Fruit fly (Drosophila melanogaster) whole organism, embryonic: ENCODE data around the gene rols.

Experiments used
- Awh ChIP-seq: fragments of 200-800 bp; sonication (Bioruptor generic); IDR thresholded peaks from 2 replicates; pipeline ENCODE4, ENCODE4 v1.3.6; 2022; ENCODE audit warnings: missing biosample characterization, missing genetic modification characterization
- CG12071 ChIP-seq: fragments of 200-800 bp; sonication (Bioruptor generic); optimal IDR thresholded peaks from 3 replicates; lab custom pipeline; 2018; ENCODE audit warnings: missing biosample characterization, mild to moderate bottlenecking, missing genetic modification characterization
- CG13424 ChIP-seq: fragments of 200-800 bp; sonication (Bioruptor generic); optimal IDR thresholded peaks from 2 replicates; lab custom pipeline; 2019; ENCODE audit warnings: missing biosample characterization, mild to moderate bottlenecking, missing genetic modification characterization, moderate library complexity
- CG3995 ChIP-seq: fragments of 200-800 bp; sonication (Bioruptor generic); optimal IDR thresholded peaks from 3 replicates; lab custom pipeline; 2016; ENCODE audit warnings: missing biosample characterization, missing genetic modification characterization
- CG4282 ChIP-seq: fragments of 200-800 bp; sonication (Bioruptor generic); optimal IDR thresholded peaks from 2 replicates; lab custom pipeline; 2016; ENCODE audit warnings: missing biosample characterization, missing genetic modification characterization
- CG6272 ChIP-seq: fragments of 200-800 bp; sonication (Bioruptor generic); IDR thresholded peaks from 2 replicates; pipeline ENCODE4 v1.3.6; 2022; ENCODE audit warnings: missing biosample characterization, missing genetic modification characterization
- MESR4 ChIP-seq: fragments of 200-800 bp; sonication (Bioruptor generic); optimal IDR thresholded peaks from 2 replicates; lab custom pipeline; 2018; ENCODE audit warnings: missing biosample characterization, mild to moderate bottlenecking, missing genetic modification characterization, moderate library complexity
- NfI ChIP-seq: fragments of 200-800 bp; sonication (Bioruptor generic); optimal IDR thresholded peaks from 3 replicates; lab custom pipeline; 2018; ENCODE audit warnings: missing biosample characterization, mild to moderate bottlenecking, missing genetic modification characterization, moderate library complexity
- Stat92E ChIP-seq, 3 experiments: fragments of >200 bp in 2 of 3; fragments of 200-800 bp in 1 of 3; sonication (Bioruptor generic) in 1 of 3; optimal IDR thresholded peaks; 2 replicates each; lab custom pipeline; 2017 to 2019; ENCODE audit warnings: missing biosample characterization in 3 of 3, missing genetic modification characterization in 3 of 3, mild to moderate bottlenecking in 1 of 3, moderate library complexity in 1 of 3
- bab2 ChIP-seq: fragments of 200-800 bp; sonication (Bioruptor generic); optimal IDR thresholded peaks from 2 replicates; lab custom pipeline; 2016; ENCODE audit warnings: missing biosample characterization, missing genetic modification characterization
- caup ChIP-seq: fragments of 200-800 bp; sonication (Bioruptor generic); optimal IDR thresholded peaks from 3 replicates; lab custom pipeline; 2017; ENCODE audit warnings: missing biosample characterization, mild to moderate bottlenecking, missing genetic modification characterization, moderate library complexity; ENCODE audit not compliant: severe bottlenecking
- ewg ChIP-seq: fragments of 200-800 bp; sonication (Bioruptor generic); optimal IDR thresholded peaks from 3 replicates; lab custom pipeline; 2017; ENCODE audit warnings: mild to moderate bottlenecking, missing biosample characterization, missing genetic modification reagents, missing genetic modification characterization
- vnd ChIP-seq: fragments of 200-800 bp; sonication (Bioruptor generic); IDR thresholded peaks from 3 replicates; pipeline ENCODE4 v1.3.6; 2022; ENCODE audit warnings: missing biosample characterization, missing genetic modification characterization; ENCODE audit not compliant: partially characterized antibody
- wdn ChIP-seq: fragments of 200-800 bp; sonication (Bioruptor generic); IDR thresholded peaks from 2 replicates; pipeline ENCODE4 v1.3.6; 2022; ENCODE audit warnings: missing biosample characterization, missing genetic modification characterization

- TF ChIP-seq CG6272 (no peak), CG4282 (GFP tag; lab: Kevin White, UChicago) (no peak), wdn (GFP tag; lab: Robert Waterston, UW) (no peak), Awh (GFP tag; lab: Robert Waterston, UW) (no peak), CG3995 (GFP tag; lab: Kevin White, UChicago) (no peak), CG13424 (tag; lab: Kevin White, UChicago) (no peak), NfI (GFP tag; lab: Kevin White, UChicago) (no peak), bab2 (no peak), vnd (no peak), CG12071 (GFP tag; lab: Kevin White, UChicago) (no peak), Stat92E (GFP tag; optimal IDR thresholded peaks at IDR 0.05; lab: Kevin White, UChicago) (no peak), caup (no peak), ewg (GFP tag; lab: Kevin White, UChicago) (no peak), MESR4 (no peak)
These were observed 48.9 kb upstream of the rols start for dm6 chr3L:12113589-12113988.
